Worm (Caenorhabditis elegans) whole organism, L4 larva: ENCODE data around the gene W10C4.1.

ENCODE experiments used
- D1046.2 ChIP-seq: fragments of 200-800 bp; sonication (Bioruptor generic); IDR thresholded peaks from 2 replicates; pipeline ENCODE4 v1.3.6; 2022; ENCODE audit warnings: missing genetic modification characterization, missing compliant biosample characterization
- F44E2.7 ChIP-seq: fragments of 200-800 bp; sonication (Bioruptor generic); IDR thresholded peaks from 2 replicates; pipeline ENCODE4 v2.1.2; 2022; ENCODE audit warnings: missing genetic modification characterization, missing compliant biosample characterization
- R02D3.7 ChIP-seq: fragments of 150-350 bp; sonication (generic microtip); optimal IDR thresholded peaks from 3 replicates; lab custom pipeline; 2014; ENCODE audit warnings: missing biosample characterization, missing genetic modification characterization
- T20F7.1 ChIP-seq: fragments of 200-800 bp; sonication (Bioruptor generic); optimal IDR thresholded peaks from 2 replicates; lab custom pipeline; 2018; ENCODE audit warnings: mild to moderate bottlenecking, missing genetic modification characterization, missing compliant biosample characterization
- T26A8.4 ChIP-seq: fragments of 200-800 bp; sonication (Bioruptor generic); IDR thresholded peaks from 2 replicates; pipeline ENCODE4 v1.3.6; 2022; ENCODE audit warnings: missing genetic modification characterization, missing compliant biosample characterization
- aha-1 ChIP-seq: fragments of 150-350 bp; peaks from one replicate; lab custom pipeline; 2014; ENCODE audit warnings: missing biosample characterization, missing genetic modification characterization
- aly-2 ChIP-seq: sonication (generic microtip); optimal IDR thresholded peaks from 2 replicates; lab custom pipeline; 2018; ENCODE audit warnings: missing biosample characterization, missing genetic modification characterization
- arid-1 ChIP-seq: fragments of 200-800 bp; sonication (Bioruptor generic); conservative IDR thresholded peaks from 2 replicates; pipeline ENCODE4 v1.3.6; 2022; ENCODE audit warnings: missing genetic modification reagents, missing genetic modification characterization, missing compliant biosample characterization
- attf-4 ChIP-seq: sonication (generic microtip); optimal IDR thresholded peaks from 3 replicates; lab custom pipeline; 2017; ENCODE audit warnings: missing biosample characterization, missing genetic modification characterization
- ceh-32 ChIP-seq: sonication (generic microtip); optimal IDR thresholded peaks from 2 replicates; lab custom pipeline; 2016; ENCODE audit warnings: mild to moderate bottlenecking, missing genetic modification characterization, missing compliant biosample characterization; ENCODE audit not compliant: poor library complexity
- ces-1 ChIP-seq: fragments of 150-350 bp; sonication (generic microtip); optimal IDR thresholded peaks from 4 replicates; lab custom pipeline; 2014; ENCODE audit warnings: missing biosample characterization, missing genetic modification reagents, missing genetic modification characterization
- daf-12 ChIP-seq: fragments of 150-350 bp; optimal IDR thresholded peaks from 2 replicates; lab custom pipeline; 2014; ENCODE audit warnings: missing biosample characterization, missing genetic modification reagents, missing genetic modification characterization
- daf-16 ChIP-seq, 3 experiments: sonication (generic microtip); optimal IDR thresholded peaks; 2 replicates each; lab custom pipeline; 2016 to 2017; ENCODE audit warnings: missing genetic modification characterization in 3 of 3, missing genetic modification reagents in 3 of 3, mild to moderate bottlenecking in 2 of 3, missing compliant biosample characterization in 2 of 3, missing biosample characterization in 1 of 3, moderate library complexity in 1 of 3
- daf-8 ChIP-seq: fragments of 200-800 bp; sonication (Bioruptor generic); IDR thresholded peaks from 2 replicates; pipeline ENCODE4 v1.3.6; 2022; ENCODE audit warnings: missing genetic modification characterization, missing compliant biosample characterization
- dmd-8 ChIP-seq: fragments of 200-800 bp; sonication (Bioruptor generic); IDR thresholded peaks from 2 replicates; pipeline ENCODE4 v1.3.6; 2022; ENCODE audit warnings: missing genetic modification characterization, missing compliant biosample characterization
- dmd-9 ChIP-seq: fragments of 200-800 bp; sonication (Bioruptor generic); IDR thresholded peaks from 2 replicates; pipeline ENCODE4 v1.3.6; 2022; ENCODE audit warnings: missing genetic modification reagents, missing genetic modification characterization, missing compliant biosample characterization
- duxl-1 ChIP-seq: sonication (generic microtip); optimal IDR thresholded peaks from 2 replicates; lab custom pipeline; 2016; ENCODE audit warnings: mild to moderate bottlenecking, missing genetic modification characterization, moderate library complexity, missing compliant biosample characterization; ENCODE audit not compliant: poor library complexity
- dve-1 ChIP-seq: sonication (generic microtip); optimal IDR thresholded peaks from 2 replicates; lab custom pipeline; 2017; ENCODE audit warnings: antibody characterized with exemption, mild to moderate bottlenecking, missing genetic modification characterization, missing compliant biosample characterization; ENCODE audit not compliant: insufficient read depth
- egl-27 ChIP-seq: sonication (generic microtip); optimal IDR thresholded peaks from 3 replicates; lab custom pipeline; 2017; ENCODE audit warnings: missing biosample characterization, missing genetic modification reagents, missing genetic modification characterization
- egl-43 ChIP-seq: fragments of 200-800 bp; sonication (Bioruptor generic); IDR thresholded peaks from 2 replicates; pipeline ENCODE4 v1.3.6; 2022; ENCODE audit warnings: missing genetic modification reagents, missing genetic modification characterization, missing compliant biosample characterization
- gei-8 ChIP-seq: fragments of 200-800 bp; sonication (Bioruptor generic); optimal IDR thresholded peaks from 2 replicates; lab custom pipeline; 2018; ENCODE audit warnings: mild to moderate bottlenecking, missing genetic modification characterization, missing compliant biosample characterization
- hif-1 ChIP-seq, 2 experiments: sonication (generic microtip); optimal IDR thresholded peaks; 2 replicates each; lab custom pipeline; 2016 to 2017; ENCODE audit warnings: missing compliant biosample characterization in 2 of 2, missing genetic modification characterization in 2 of 2, missing genetic modification reagents in 2 of 2, missing genotype in 2 of 2, mild to moderate bottlenecking in 1 of 2
- hlh-11 ChIP-seq: fragments of 200-800 bp; sonication (Bioruptor generic); optimal IDR thresholded peaks from 2 replicates; lab custom pipeline; 2018; ENCODE audit warnings: mild to moderate bottlenecking, missing genetic modification characterization, missing compliant biosample characterization
- hlh-30 ChIP-seq: sonication (generic microtip); optimal IDR thresholded peaks from 2 replicates; lab custom pipeline; 2017; ENCODE audit warnings: antibody characterized with exemption, mild to moderate bottlenecking, missing genetic modification characterization, missing compliant biosample characterization; ENCODE audit not compliant: insufficient read depth
- lin-1 ChIP-seq: fragments of 200-800 bp; sonication (Bioruptor generic); IDR thresholded peaks from 2 replicates; pipeline ENCODE4 v1.3.6; 2022; ENCODE audit warnings: missing genetic modification reagents, missing genetic modification characterization, missing compliant biosample characterization
- lin-13 ChIP-seq: fragments of 150-350 bp; optimal IDR thresholded peaks from 2 replicates; lab custom pipeline; 2014; ENCODE audit warnings: missing biosample characterization, missing genetic modification reagents, missing genetic modification characterization
- lin-15B ChIP-seq: fragments of 150-350 bp; sonication (generic microtip); optimal IDR thresholded peaks from 3 replicates; lab custom pipeline; 2014; ENCODE audit warnings: missing biosample characterization, missing genetic modification characterization
- lin-29 ChIP-seq: fragments of 200-800 bp; sonication (Bioruptor generic); IDR thresholded peaks from 2 replicates; pipeline ENCODE4 v1.3.6; 2022; ENCODE audit warnings: missing genetic modification reagents, missing genetic modification characterization, missing compliant biosample characterization
- lin-38 ChIP-seq: fragments of 200-800 bp; sonication (Bioruptor generic); IDR thresholded peaks from 2 replicates; pipeline ENCODE4 v1.3.6; 2022; ENCODE audit warnings: missing genetic modification reagents, missing genetic modification characterization, missing compliant biosample characterization
- lsy-2 ChIP-seq, 2 experiments: fragments of 150-350 bp in 1 of 2; sonication (generic microtip) in 1 of 2; optimal IDR thresholded peaks; 2 replicates each; lab custom pipeline; 2014 to 2017; ENCODE audit warnings: missing biosample characterization in 2 of 2, missing genetic modification characterization in 2 of 2
- mdl-1 ChIP-seq, 2 experiments: fragments of 150-350 bp in 1 of 2; sonication (generic microtip) in 1 of 2; optimal IDR thresholded peaks; 2 replicates each; lab custom pipeline; 2014 to 2017; ENCODE audit warnings: missing biosample characterization in 2 of 2, missing genetic modification characterization in 2 of 2
- mdt-29 ChIP-seq: fragments of 200-800 bp; sonication (Bioruptor generic); IDR thresholded peaks from 2 replicates; pipeline ENCODE4 v1.3.6; 2022; ENCODE audit warnings: missing genetic modification reagents, missing genetic modification characterization, missing compliant biosample characterization
- mes-2 ChIP-seq: sonication (generic microtip); optimal IDR thresholded peaks from 2 replicates; lab custom pipeline; 2016; ENCODE audit warnings: missing genotype, mild to moderate bottlenecking, missing genetic modification characterization, missing compliant biosample characterization; ENCODE audit not compliant: poor library complexity, severe bottlenecking
- mxl-3 ChIP-seq: fragments of 200-800 bp; sonication (Bioruptor generic); optimal IDR thresholded peaks from 2 replicates; lab custom pipeline; 2018; ENCODE audit warnings: mild to moderate bottlenecking, missing genetic modification characterization, missing compliant biosample characterization
- nhr-102 ChIP-seq: sonication (generic microtip); optimal IDR thresholded peaks from 2 replicates; lab custom pipeline; 2016; ENCODE audit warnings: mild to moderate bottlenecking, missing genetic modification characterization, moderate library complexity, missing compliant biosample characterization
- nhr-11 ChIP-seq: fragments of 150-350 bp; optimal IDR thresholded peaks from 2 replicates; lab custom pipeline; 2014; ENCODE audit warnings: missing biosample characterization, missing genetic modification characterization
- nhr-237 ChIP-seq: sonication (generic microtip); optimal IDR thresholded peaks from 2 replicates; lab custom pipeline; 2017; ENCODE audit warnings: missing biosample characterization, missing genetic modification characterization
- nhr-28 ChIP-seq: fragments of 150-350 bp; optimal IDR thresholded peaks from 2 replicates; lab custom pipeline; 2014; ENCODE audit warnings: missing biosample characterization, missing genetic modification characterization
- nhr-48 ChIP-seq: sonication (generic microtip); optimal IDR thresholded peaks from 2 replicates; lab custom pipeline; 2016; ENCODE audit warnings: mild to moderate bottlenecking, missing genetic modification characterization, missing compliant biosample characterization
- pha-4 ChIP-seq, 2 experiments: fragments of 150-350 bp in 1 of 2; fragments of 200-800 bp in 1 of 2; sonication (Bioruptor generic) in 1 of 2; IDR thresholded peaks in 1 of 2; optimal IDR thresholded peaks in 1 of 2; 2 replicates each; pipeline versions ENCODE4 v1.3.6 to Lab custom; 2014 to 2022; ENCODE audit warnings: missing genetic modification characterization in 2 of 2, missing genetic modification reagents in 2 of 2, missing biosample characterization in 1 of 2, missing compliant biosample characterization in 1 of 2
- php-3 ChIP-seq: fragments of 200-800 bp; sonication (Bioruptor generic); IDR thresholded peaks from 2 replicates; pipeline ENCODE4 v1.3.6; 2022; ENCODE audit warnings: missing genetic modification reagents, missing genetic modification characterization, missing compliant biosample characterization
- rbr-2 ChIP-seq: sonication (generic microtip); optimal IDR thresholded peaks from 2 replicates; lab custom pipeline; 2016; ENCODE audit warnings: missing genotype, missing genetic modification characterization, missing compliant biosample characterization
- sdz-12 ChIP-seq: fragments of 200-800 bp; sonication (Bioruptor generic); optimal IDR thresholded peaks from 2 replicates; lab custom pipeline; 2018; ENCODE audit warnings: mild to moderate bottlenecking, missing genetic modification characterization, missing compliant biosample characterization
- snpc-1.2 ChIP-seq: fragments of 200-800 bp; sonication (Bioruptor generic); IDR thresholded peaks from 2 replicates; pipeline ENCODE4 v1.3.6; 2022; ENCODE audit warnings: missing genetic modification reagents, missing genetic modification characterization, missing compliant biosample characterization
- unc-39 ChIP-seq: sonication (generic microtip); optimal IDR thresholded peaks from 2 replicates; lab custom pipeline; 2017; ENCODE audit warnings: missing biosample characterization, missing genetic modification characterization
- unc-62 ChIP-seq, 3 experiments: fragments of 150-350 bp in 1 of 3; sonication (generic microtip); optimal IDR thresholded peaks in 2 of 3; peaks in 1 of 3; 1 replicate in 1 of 3; 2 replicates in 2 of 3; lab custom pipeline; 2014 to 2017; ENCODE audit warnings: missing biosample characterization in 3 of 3, missing genetic modification characterization in 3 of 3, missing genetic modification reagents in 3 of 3, missing genotype in 1 of 3
- zfp-3 ChIP-seq: fragments of 200-800 bp; sonication (Bioruptor generic); conservative IDR thresholded peaks from 2 replicates; pipeline ENCODE4 v1.3.6; 2022; ENCODE audit warnings: missing genetic modification reagents, missing genetic modification characterization, missing compliant biosample characterization
- ztf-11 ChIP-seq: fragments of 150-350 bp; optimal IDR thresholded peaks from 2 replicates; lab custom pipeline; 2014; ENCODE audit warnings: missing biosample characterization, missing genetic modification characterization
- ztf-7 ChIP-seq: fragments of 150-350 bp; optimal IDR thresholded peaks from 2 replicates; lab custom pipeline; 2014; ENCODE audit warnings: missing biosample characterization, missing genetic modification characterization

Gene W10C4.1

ce11 chrIII:235115-235514 lies 28.2 kb upstream of the W10C4.1 start (continued):
- TF ChIP-seq dve-1 (tag; lab: Kevin White, UChicago) (peak; percentile 32), ztf-11 (no peak), daf-8 (GFP tag; lab: Robert Waterston, UW) (no peak), gei-8 (GFP tag; lab: Kevin White, UChicago) (no peak), sdz-12 (GFP tag; lab: Kevin White, UChicago) (peak; percentile 50), mdl-1 (tag; optimal IDR thresholded peaks at IDR 0.05; lab: Kevin White, UChicago) (no peak), T26A8.4 (peak; percentile 74; the same call in 1 of the 2 replicates), nhr-28 (no peak), hlh-11 (tag; lab: Kevin White, UChicago) (no peak), nhr-237 (tag; lab: Kevin White, UChicago) (no peak), attf-4 (tag; lab: Kevin White, UChicago) (no peak), lin-15B (tag; lab: Kevin White, UChicago) (no peak), snpc-1.2 (no peak), nhr-11 (no peak), daf-16 (GFP tag; optimal IDR thresholded peaks at IDR 0.05; lab: Kevin White, UChicago) (no peak), daf-16 (tag; optimal IDR thresholded peaks at IDR 0.05; lab: Kevin White, UChicago) (no peak), dmd-8 (GFP tag; lab: Robert Waterston, UW) (no peak), lin-1 (GFP tag; lab: Robert Waterston, UW) (no peak), nhr-48 (tag; lab: Kevin White, UChicago) (no peak), zfp-3 (GFP tag; lab: Robert Waterston, UW) (no peak), dmd-9 (no peak), ceh-32 (tag; lab: Kevin White, UChicago) (no peak), hlh-30 (tag; lab: Kevin White, UChicago) (no peak), T20F7.1 (GFP tag; lab: Kevin White, UChicago) (no peak), aha-1 (peak; percentile 5), aly-2 (tag; lab: Kevin White, UChicago) (no peak), ces-1 (GFP tag; lab: Kevin White, UChicago) (no peak), mxl-3 (GFP tag; lab: Kevin White, UChicago) (no peak), daf-12 (tag; lab: Kevin White, UChicago) (no peak), arid-1 (GFP tag; lab: Robert Waterston, UW) (0 out of 2 replicates have a peak, but pooled peaks have one; percentile 43), mdt-29 (GFP tag; lab: Robert Waterston, UW) (no peak), mes-2 (tag; lab: Kevin White, UChicago) (peak; percentile 54), duxl-1 (tag; lab: Kevin White, UChicago) (no peak), nhr-102 (tag; lab: Kevin White, UChicago) (peak; percentile 54), lin-13 (GFP tag; lab: Kevin White, UChicago) (no peak), unc-39 (tag; lab: Kevin White, UChicago) (no peak), unc-62 (GFP tag; optimal IDR thresholded peaks at IDR 0.05 in 1 of 2; lab: Kevin White, UChicago) (peak in 1 of 2 experiments; percentile 95), unc-62 (tag; optimal IDR thresholded peaks at IDR 0.05; lab: Kevin White, UChicago) (no peak), lin-38 (GFP tag; lab: Robert Waterston, UW) (peak; percentile 68), lin-29 (GFP tag; lab: Robert Waterston, UW) (no peak), R02D3.7 (no peak), F44E2.7 (GFP tag; lab: Robert Waterston, UW) (no peak), lsy-2 (tag; optimal IDR thresholded peaks at IDR 0.05; lab: Kevin White, UChicago) (peak in 1 of 2 experiments; percentile 60), egl-43 (GFP tag; lab: Robert Waterston, UW) (0 out of 2 replicates have a peak, but pooled peaks have one; percentile 44), php-3 (GFP tag; lab: Robert Waterston, UW) (no peak), ztf-7 (tag; lab: Kevin White, UChicago) (no peak), rbr-2 (peak; percentile 64), hif-1 (tag; optimal IDR thresholded peaks at IDR 0.05; lab: Kevin White, UChicago) (peak in 1 of 2 experiments; percentile 55), D1046.2 (GFP tag; lab: Robert Waterston, UW) (no peak), pha-4 (GFP tag; IDR thresholded peaks at IDR 0.05; lab: Robert Waterston, UW) (no peak), pha-4 (tag; optimal IDR thresholded peaks at IDR 0.05; lab: Kevin White, UChicago) (no peak), egl-27 (tag; lab: Kevin White, UChicago) (no peak)
